1 fruit fly cellular context compared by ENCODE assay signal in the genomic region with DNA sequence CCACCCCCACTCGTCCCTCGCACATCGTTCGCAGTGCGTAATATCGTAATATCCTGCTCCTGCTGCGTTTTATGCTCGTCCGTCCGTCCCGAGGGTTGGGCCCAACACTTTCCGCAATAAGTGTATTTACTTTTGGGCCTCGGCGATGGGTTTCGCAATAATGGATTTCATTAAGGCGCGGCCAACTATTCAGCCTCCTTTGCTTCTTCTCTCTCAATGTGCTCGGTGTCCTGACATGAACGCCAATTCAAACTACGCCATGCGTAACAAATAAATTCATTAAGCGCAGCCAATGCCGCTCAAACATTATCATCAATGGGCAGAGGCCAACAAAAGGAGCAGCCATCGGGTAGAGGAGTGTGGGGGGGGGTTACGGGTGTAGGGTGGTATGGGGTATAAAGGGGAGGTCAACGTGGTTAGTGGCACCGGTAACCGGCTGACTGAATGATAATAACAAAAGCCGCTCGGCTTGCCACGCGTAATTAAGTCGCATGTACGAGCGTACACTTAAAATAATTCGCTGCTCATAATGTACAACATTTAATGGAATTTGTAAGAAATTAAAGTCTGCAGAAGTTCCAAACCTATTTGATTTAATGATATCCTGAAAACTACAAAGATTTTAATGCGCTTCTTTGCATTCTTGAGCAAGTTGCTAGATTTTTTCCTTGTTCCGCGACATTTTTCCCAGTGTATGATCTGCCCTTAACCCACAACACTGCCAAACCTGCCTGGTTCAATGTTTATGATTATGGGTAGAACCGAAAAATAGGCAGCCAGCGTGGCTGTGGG.
TF ChIP-seq lines count a peak whose summit lies in the region.

No protein-coding gene starts in this region.

TF ChIP-seq in whole organism, embryonic, 481 proteins besides CTCF, POLR2A, EP300 and RAD21 (continued from another document and continues in another):
- no peak for TF ChIP-seq Hr78 (GFP tag; optimal IDR thresholded peaks at IDR 0.05; lab: Kevin White, UChicago)
- no peak for TF ChIP-seq Lhr (GFP tag; optimal IDR thresholded peaks at IDR 0.05; lab: Kevin White, UChicago)
- peak; percentile 56 for TF ChIP-seq PHDP (tag; optimal IDR thresholded peaks at IDR 0.05; lab: Kevin White, UChicago)
- TF ChIP-seq tin (GFP tag; optimal IDR thresholded peaks at IDR 0.05; lab: Kevin White, UChicago) = peak; percentile 24
- no peak for TF ChIP-seq luna (GFP tag; optimal IDR thresholded peaks at IDR 0.05; lab: Kevin White, UChicago)
- TF ChIP-seq CG18262 (tag; optimal IDR thresholded peaks at IDR 0.05; lab: Kevin White, UChicago) = peak; percentile 53
- peak; percentile 26 for TF ChIP-seq tap (tag; optimal IDR thresholded peaks at IDR 0.05; lab: Kevin White, UChicago)
- peak; percentile 34 for TF ChIP-seq CG1602 (GFP tag; optimal IDR thresholded peaks at IDR 0.05; lab: Kevin White, UChicago)
- TF ChIP-seq pros (GFP tag; optimal IDR thresholded peaks at IDR 0.05; lab: Kevin White, UChicago) = peak; percentile 35
- no peak for TF ChIP-seq CG13123 (GFP tag; optimal IDR thresholded peaks at IDR 0.05; lab: Kevin White, UChicago)
- no peak for TF ChIP-seq CG31388 (GFP tag; optimal IDR thresholded peaks at IDR 0.05; lab: Kevin White, UChicago)
- no peak for TF ChIP-seq CG12071 (GFP tag; optimal IDR thresholded peaks at IDR 0.05; lab: Kevin White, UChicago)
- no peak for TF ChIP-seq vnd (GFP tag; IDR thresholded peaks at IDR 0.05; lab: Robert Waterston, UW; ENCODE audit: partially characterized antibody)
- TF ChIP-seq ken (GFP tag; IDR thresholded peaks at IDR 0.05; lab: Robert Waterston, UW) = no peak
- no peak for TF ChIP-seq CG10565 (GFP tag; optimal IDR thresholded peaks at IDR 0.05; lab: Kevin White, UChicago)
- TF ChIP-seq gt (GFP tag; IDR thresholded peaks at IDR 0.05; lab: Robert Waterston, UW) = no peak
- no peak for TF ChIP-seq Trl (optimal IDR thresholded peaks at IDR 0.05; lab: Kevin White, UChicago)
- no peak for TF ChIP-seq Trl (GFP tag; optimal IDR thresholded peaks at IDR 0.05; lab: Kevin White, UChicago)
- no peak for TF ChIP-seq C15 (GFP tag; IDR thresholded peaks at IDR 0.05; lab: Robert Waterston, UW)
- peak; percentile 32 for TF ChIP-seq CG7786 (GFP tag; optimal IDR thresholded peaks at IDR 0.05; lab: Kevin White, UChicago)
- TF ChIP-seq Xrp1 (GFP tag; IDR thresholded peaks at IDR 0.05; lab: Robert Waterston, UW) = peak; percentile 58
- no peak for TF ChIP-seq Adf1 (GFP tag; IDR thresholded peaks at IDR 0.05; lab: Robert Waterston, UW)
- TF ChIP-seq CG10654 (GFP tag; optimal IDR thresholded peaks at IDR 0.05; lab: Kevin White, UChicago) = no peak
- TF ChIP-seq CoRest (tag; optimal IDR thresholded peaks at IDR 0.05; lab: Kevin White, UChicago) = peak; percentile 52
- TF ChIP-seq Deaf1 (tag; optimal IDR thresholded peaks at IDR 0.05; lab: Kevin White, UChicago) = no peak
- TF ChIP-seq Neu2 (GFP tag; optimal IDR thresholded peaks at IDR 0.05; lab: Kevin White, UChicago; ENCODE audit: borderline replicate concordance) = no peak
- TF ChIP-seq CG10979 (tag; optimal IDR thresholded peaks at IDR 0.05; lab: Kevin White, UChicago) = peak; percentile 63
- TF ChIP-seq CG2712 (tag; optimal IDR thresholded peaks at IDR 0.05; lab: Kevin White, UChicago) = peak; percentile 45
- no peak for TF ChIP-seq CG10431 (GFP tag; optimal IDR thresholded peaks at IDR 0.05; lab: Kevin White, UChicago)
- TF ChIP-seq CG12236 (GFP tag; optimal IDR thresholded peaks at IDR 0.05; lab: Kevin White, UChicago) = no peak
- TF ChIP-seq chn (GFP tag; optimal IDR thresholded peaks at IDR 0.05; lab: Kevin White, UChicago) = no peak
- no peak for TF ChIP-seq gce (GFP tag; IDR thresholded peaks at IDR 0.05; lab: Robert Waterston, UW)
- peak; percentile 91 for TF ChIP-seq sens (GFP tag; lab: Kevin White, UChicago)
- 0 out of 3 replicates have a peak, but pooled peaks have one; percentile 22 for TF ChIP-seq CG16813 (GFP tag; IDR thresholded peaks at IDR 0.05; lab: Robert Waterston, UW; ENCODE audit: partially characterized antibody)
- TF ChIP-seq Hsf (GFP tag; optimal IDR thresholded peaks at IDR 0.05; lab: Kevin White, UChicago) = peak; percentile 33
- no peak; the same call in 1 of the 2 replicates for TF ChIP-seq CG17328 (GFP tag; IDR thresholded peaks at IDR 0.05; lab: Robert Waterston, UW)
- TF ChIP-seq tio (GFP tag; optimal IDR thresholded peaks at IDR 0.05; lab: Kevin White, UChicago) = peak; percentile 42
- TF ChIP-seq CG11247 (GFP tag; IDR thresholded peaks at IDR 0.05; lab: Robert Waterston, UW) = no peak
- TF ChIP-seq CG31365 (tag; optimal IDR thresholded peaks at IDR 0.05; lab: Kevin White, UChicago) = no peak
- no peak for TF ChIP-seq CrebB (tag; optimal IDR thresholded peaks at IDR 0.05; lab: Kevin White, UChicago)
- no peak for TF ChIP-seq Sin3A (optimal IDR thresholded peaks at IDR 0.05; lab: Kevin White, UChicago)
- peak; percentile 36 for TF ChIP-seq dmrt99B (tag; optimal IDR thresholded peaks at IDR 0.05; lab: Kevin White, UChicago)
- TF ChIP-seq odd (GFP tag; optimal IDR thresholded peaks at IDR 0.05; lab: Kevin White, UChicago) = no peak
- TF ChIP-seq sd (tag; optimal IDR thresholded peaks at IDR 0.05; lab: Kevin White, UChicago) = no peak
- no peak for TF ChIP-seq Atf6 (GFP tag; IDR thresholded peaks at IDR 0.05; lab: Robert Waterston, UW)
- peak; percentile 46 for TF ChIP-seq phol (tag; optimal IDR thresholded peaks at IDR 0.05; lab: Kevin White, UChicago)
- peak; percentile 24 for TF ChIP-seq CG12155 (GFP tag; optimal IDR thresholded peaks at IDR 0.05; lab: Kevin White, UChicago)
- peak; percentile 61; the same call in 1 of the 2 replicates for TF ChIP-seq Awh (GFP tag; IDR thresholded peaks at IDR 0.05; lab: Robert Waterston, UW)
- TF ChIP-seq eve (GFP tag; optimal IDR thresholded peaks at IDR 0.05; lab: Kevin White, UChicago) = peak in 1 of 2 experiments; percentile 73
- TF ChIP-seq CG10147 (GFP tag; optimal IDR thresholded peaks at IDR 0.05; lab: Kevin White, UChicago) = peak; percentile 33
- no peak for TF ChIP-seq CG6683 (GFP tag; optimal IDR thresholded peaks at IDR 0.05; lab: Kevin White, UChicago)
- TF ChIP-seq CG7928 (GFP tag; optimal IDR thresholded peaks at IDR 0.05; lab: Kevin White, UChicago) = no peak
- no peak for TF ChIP-seq pum (GFP tag; optimal IDR thresholded peaks at IDR 0.05; lab: Kevin White, UChicago)
- peak; percentile 37 for TF ChIP-seq caup (GFP tag; optimal IDR thresholded peaks at IDR 0.05; lab: Kevin White, UChicago; ENCODE audit: severe bottlenecking)
- no peak for TF ChIP-seq stwl (tag; optimal IDR thresholded peaks at IDR 0.05; lab: Kevin White, UChicago)
- no peak for TF ChIP-seq CG10462 (GFP tag; optimal IDR thresholded peaks at IDR 0.05; lab: Kevin White, UChicago)
- peak; percentile 30 for TF ChIP-seq CG12659 (GFP tag; optimal IDR thresholded peaks at IDR 0.05; lab: Kevin White, UChicago)
- no peak for TF ChIP-seq Oaz (GFP tag; IDR thresholded peaks at IDR 0.05; lab: Robert Waterston, UW)
- no peak for TF ChIP-seq nom (GFP tag; optimal IDR thresholded peaks at IDR 0.05; lab: Kevin White, UChicago)
- TF ChIP-seq sqz (GFP tag; optimal IDR thresholded peaks at IDR 0.05; lab: Kevin White, UChicago) = no peak
- TF ChIP-seq CG11085 (GFP tag; IDR thresholded peaks at IDR 0.05; lab: Robert Waterston, UW) = no peak
- no peak for TF ChIP-seq btn (GFP tag; optimal IDR thresholded peaks at IDR 0.05; lab: Kevin White, UChicago)
- TF ChIP-seq Hr51 (GFP tag; optimal IDR thresholded peaks at IDR 0.05; lab: Kevin White, UChicago) = peak in 1 of 2 experiments; percentile 54
- peak; percentile 35 for TF ChIP-seq HHEX (GFP tag; optimal IDR thresholded peaks at IDR 0.05; lab: Kevin White, UChicago)
- peak; percentile 9 for TF ChIP-seq disco-r (GFP tag; optimal IDR thresholded peaks at IDR 0.05; lab: Kevin White, UChicago)
- TF ChIP-seq Hr3 (GFP tag; optimal IDR thresholded peaks at IDR 0.05; lab: Kevin White, UChicago) = peak; percentile 25
- no peak for TF ChIP-seq YL-1 (GFP tag; optimal IDR thresholded peaks at IDR 0.05; lab: Kevin White, UChicago)
- TF ChIP-seq CG14710 (tag; optimal IDR thresholded peaks at IDR 0.05; lab: Kevin White, UChicago) = peak; percentile 45
- peak; percentile 54; the same call in 1 of the 3 replicates for TF ChIP-seq ci (GFP tag; IDR thresholded peaks at IDR 0.05; lab: Robert Waterston, UW)
- TF ChIP-seq gem (tag; optimal IDR thresholded peaks at IDR 0.05; lab: Kevin White, UChicago) = peak; percentile 64
- TF ChIP-seq CG30403 (GFP tag; optimal IDR thresholded peaks at IDR 0.05; lab: Kevin White, UChicago) = peak; percentile 49
- TF ChIP-seq NC2α (GFP tag; optimal IDR thresholded peaks at IDR 0.05; lab: Kevin White, UChicago) = no peak
- TF ChIP-seq slou (GFP tag; optimal IDR thresholded peaks at IDR 0.05; lab: Kevin White, UChicago) = no peak
- TF ChIP-seq gro (GFP tag; optimal IDR thresholded peaks at IDR 0.05; lab: Kevin White, UChicago) = no peak
- TF ChIP-seq CG13894 (tag; optimal IDR thresholded peaks at IDR 0.05; lab: Kevin White, UChicago) = no peak
- TF ChIP-seq CG10543 (GFP tag; optimal IDR thresholded peaks at IDR 0.05; lab: Kevin White, UChicago) = no peak
- no peak for TF ChIP-seq fd64A (GFP tag; optimal IDR thresholded peaks at IDR 0.05; lab: Kevin White, UChicago)
- TF ChIP-seq CG12299 (tag; optimal IDR thresholded peaks at IDR 0.05; lab: Kevin White, UChicago) = no peak
- no peak for TF ChIP-seq Sry-δ (GFP tag; optimal IDR thresholded peaks at IDR 0.05; lab: Kevin White, UChicago)
- TF ChIP-seq CG32772 (GFP tag; IDR thresholded peaks at IDR 0.05; lab: Robert Waterston, UW) = no peak
- TF ChIP-seq amos (GFP tag; IDR thresholded peaks at IDR 0.05; lab: Robert Waterston, UW; ENCODE audit: partially characterized antibody) = no peak
- TF ChIP-seq CG3838 (GFP tag; optimal IDR thresholded peaks at IDR 0.05; lab: Kevin White, UChicago) = no peak
- TF ChIP-seq CG4820 (GFP tag; optimal IDR thresholded peaks at IDR 0.05; lab: Kevin White, UChicago) = peak; percentile 63
- no peak for TF ChIP-seq CG9215 (GFP tag; IDR thresholded peaks at IDR 0.05; lab: Robert Waterston, UW)
- TF ChIP-seq D (optimal IDR thresholded peaks at IDR 0.05; lab: Kevin White, UChicago) = no peak
- TF ChIP-seq D (GFP tag; optimal IDR thresholded peaks at IDR 0.05; lab: Kevin White, UChicago) = peak; percentile 20
- TF ChIP-seq en (GFP tag; optimal IDR thresholded peaks at IDR 0.05; lab: Kevin White, UChicago) = no peak
- TF ChIP-seq CG13624 (GFP tag; optimal IDR thresholded peaks at IDR 0.05; lab: Kevin White, UChicago) = peak; percentile 53
- TF ChIP-seq CG7271 (tag; optimal IDR thresholded peaks at IDR 0.05; lab: Kevin White, UChicago) = no peak
- TF ChIP-seq CG11456 (GFP tag; IDR thresholded peaks at IDR 0.05; lab: Robert Waterston, UW) = peak; percentile 1; the same call in 1 of the 3 replicates
- TF ChIP-seq CG15269 (tag; optimal IDR thresholded peaks at IDR 0.05; lab: Kevin White, UChicago) = peak; percentile 35
- peak; percentile 19; the same call in 1 of the 3 replicates for TF ChIP-seq CG6175 (GFP tag; IDR thresholded peaks at IDR 0.05; lab: Robert Waterston, UW)
- peak; percentile 5 for TF ChIP-seq nau (GFP tag; optimal IDR thresholded peaks at IDR 0.05; lab: Kevin White, UChicago)
- TF ChIP-seq Aef1 (GFP tag; IDR thresholded peaks at IDR 0.05; lab: Robert Waterston, UW) = no peak
- TF ChIP-seq ato (GFP tag; IDR thresholded peaks at IDR 0.05; lab: Robert Waterston, UW; ENCODE audit: partially characterized antibody) = no peak
- no peak for TF ChIP-seq CG2129 (GFP tag; IDR thresholded peaks at IDR 0.05; lab: Robert Waterston, UW; ENCODE audit: partially characterized antibody)
- no peak for TF ChIP-seq CG13287 (GFP tag; IDR thresholded peaks at IDR 0.05; lab: Robert Waterston, UW; ENCODE audit: partially characterized antibody)
- TF ChIP-seq knrl (GFP tag; IDR thresholded peaks at IDR 0.05; lab: Robert Waterston, UW; ENCODE audit: partially characterized antibody) = no peak
- no peak; the same call in 2 of the 3 replicates for TF ChIP-seq croc (GFP tag; conservative IDR thresholded peaks at IDR 0.05; lab: Robert Waterston, UW)
- TF ChIP-seq CG16863 (GFP tag; optimal IDR thresholded peaks at IDR 0.05; lab: Kevin White, UChicago) = peak; percentile 37
- TF ChIP-seq hth (optimal IDR thresholded peaks at IDR 0.05; lab: Kevin White, UChicago) = no peak
- peak; percentile 31; the same call in 1 of the 2 replicates for TF ChIP-seq ssp (GFP tag; IDR thresholded peaks at IDR 0.05; lab: Robert Waterston, UW)
- TF ChIP-seq sens-2 (GFP tag; IDR thresholded peaks at IDR 0.05; lab: Robert Waterston, UW) = no peak
- TF ChIP-seq CG7357 (GFP tag; IDR thresholded peaks at IDR 0.05; lab: Robert Waterston, UW) = no peak
- TF ChIP-seq crol (GFP tag; IDR thresholded peaks at IDR 0.05; lab: Robert Waterston, UW) = peak; percentile 73
- TF ChIP-seq CG30020 (tag; optimal IDR thresholded peaks at IDR 0.05; lab: Kevin White, UChicago) = no peak
- peak; percentile 36 for TF ChIP-seq Hmr (GFP tag; optimal IDR thresholded peaks at IDR 0.05; lab: Kevin White, UChicago)
- TF ChIP-seq dysf (GFP tag; IDR thresholded peaks at IDR 0.05; lab: Robert Waterston, UW) = peak; percentile 64
- no peak for TF ChIP-seq Mes4 (GFP tag; optimal IDR thresholded peaks at IDR 0.05; lab: Kevin White, UChicago)
- TF ChIP-seq MESR4 (GFP tag; optimal IDR thresholded peaks at IDR 0.05; lab: Kevin White, UChicago) = no peak
- no peak for TF ChIP-seq CG17802 (tag; optimal IDR thresholded peaks at IDR 0.05; lab: Kevin White, UChicago)
- TF ChIP-seq Stat92E (GFP tag; optimal IDR thresholded peaks at IDR 0.05; lab: Kevin White, UChicago) = no peak
- TF ChIP-seq CG11504 (tag; optimal IDR thresholded peaks at IDR 0.05; lab: Kevin White, UChicago) = peak; percentile 55
- TF ChIP-seq bcd (GFP tag; optimal IDR thresholded peaks at IDR 0.05; lab: Kevin White, UChicago) = peak; percentile 14
- TF ChIP-seq CG12104 (GFP tag; optimal IDR thresholded peaks at IDR 0.05; lab: Kevin White, UChicago) = no peak
- peak; percentile 55 for TF ChIP-seq vvl (GFP tag; IDR thresholded peaks at IDR 0.05; lab: Robert Waterston, UW)
- TF ChIP-seq Optix (GFP tag; IDR thresholded peaks at IDR 0.05; lab: Robert Waterston, UW) = no peak
- no peak for TF ChIP-seq Usf (GFP tag; optimal IDR thresholded peaks at IDR 0.05; lab: Kevin White, UChicago)
- no peak for TF ChIP-seq CG42726 (GFP tag; IDR thresholded peaks at IDR 0.05; lab: Robert Waterston, UW; ENCODE audit: partially characterized antibody)
- peak; percentile 2 for TF ChIP-seq CG6654 (GFP tag; optimal IDR thresholded peaks at IDR 0.05; lab: Kevin White, UChicago)
- no peak for TF ChIP-seq CG8281 (tag; optimal IDR thresholded peaks at IDR 0.05; lab: Kevin White, UChicago)
- no peak for TF ChIP-seq otp (GFP tag; IDR thresholded peaks at IDR 0.05; lab: Robert Waterston, UW)
- no peak for TF ChIP-seq kah (GFP tag; optimal IDR thresholded peaks at IDR 0.05; lab: Kevin White, UChicago)
- peak; percentile 3 for TF ChIP-seq Dad (GFP tag; optimal IDR thresholded peaks at IDR 0.05; lab: Kevin White, UChicago)
